Worm (Caenorhabditis elegans) whole organism, late embryonic: ENCODE measurements around the gene C47E12.10.

Source experiments
- K02D7.2 ChIP-seq: sonication (generic microtip); optimal IDR thresholded peaks from 2 replicates; lab custom pipeline; 2017; ENCODE audit warnings: mild to moderate bottlenecking, missing genetic modification characterization, missing compliant biosample characterization
- Y22D7AL.16 ChIP-seq: sonication (generic microtip); optimal IDR thresholded peaks from 2 replicates; lab custom pipeline; 2016; ENCODE audit warnings: missing genetic modification characterization, missing compliant biosample characterization
- ceh-14 ChIP-seq: sonication (generic microtip); optimal IDR thresholded peaks from 2 replicates; lab custom pipeline; 2016; ENCODE audit warnings: missing genotype, missing genetic modification characterization, missing compliant biosample characterization
- ceh-18 ChIP-seq: sonication (generic microtip); optimal IDR thresholded peaks from 2 replicates; lab custom pipeline; 2016; ENCODE audit warnings: missing genetic modification characterization, missing compliant biosample characterization
- ceh-19 ChIP-seq: fragments of 200-800 bp; sonication (Bioruptor generic); optimal IDR thresholded peaks from 2 replicates; lab custom pipeline; 2018; ENCODE audit warnings: mild to moderate bottlenecking, missing genetic modification characterization, missing compliant biosample characterization
- ceh-22 ChIP-seq: sonication (generic microtip); optimal IDR thresholded peaks from 2 replicates; lab custom pipeline; 2017; ENCODE audit warnings: missing biosample characterization, missing genetic modification characterization
- ceh-24 ChIP-seq: sonication (generic microtip); optimal IDR thresholded peaks from 2 replicates; lab custom pipeline; 2016; ENCODE audit warnings: mild to moderate bottlenecking, missing genetic modification characterization, missing compliant biosample characterization
- ceh-30 ChIP-seq: fragments of 150-350 bp; optimal IDR thresholded peaks from 2 replicates; lab custom pipeline; 2014; ENCODE audit warnings: missing biosample characterization, missing genetic modification characterization
- ceh-31 ChIP-seq: sonication (generic microtip); optimal IDR thresholded peaks from 2 replicates; lab custom pipeline; 2016; ENCODE audit warnings: missing genetic modification characterization, missing compliant biosample characterization
- ceh-34 ChIP-seq: sonication (generic microtip); optimal IDR thresholded peaks from 2 replicates; lab custom pipeline; 2016; ENCODE audit warnings: mild to moderate bottlenecking, missing genetic modification characterization, missing compliant biosample characterization
- ceh-48 ChIP-seq: sonication (generic microtip); optimal IDR thresholded peaks from 2 replicates; lab custom pipeline; 2016; ENCODE audit warnings: missing genetic modification characterization, inconsistent platforms, missing compliant biosample characterization
- dmd-4 ChIP-seq: sonication (generic microtip); optimal IDR thresholded peaks from 2 replicates; lab custom pipeline; 2016; ENCODE audit warnings: borderline replicate concordance, missing genetic modification characterization, missing compliant biosample characterization
- dve-1 ChIP-seq: sonication (generic microtip); optimal IDR thresholded peaks from 2 replicates; lab custom pipeline; 2017; ENCODE audit warnings: antibody characterized with exemption, mild to moderate bottlenecking, missing genetic modification characterization, missing compliant biosample characterization
- ets-4 ChIP-seq: sonication (generic microtip); optimal IDR thresholded peaks from 2 replicates; lab custom pipeline; 2016; ENCODE audit warnings: missing genetic modification characterization, missing compliant biosample characterization
- fkh-6 ChIP-seq: sonication (generic microtip); optimal IDR thresholded peaks from 2 replicates; lab custom pipeline; 2016; ENCODE audit warnings: missing genetic modification characterization, missing compliant biosample characterization
- gmeb-2 ChIP-seq: sonication (generic microtip); optimal IDR thresholded peaks from 2 replicates; lab custom pipeline; 2016; ENCODE audit warnings: missing genetic modification characterization, inconsistent platforms, missing compliant biosample characterization
- hlh-15 ChIP-seq: sonication (generic microtip); optimal IDR thresholded peaks from 2 replicates; lab custom pipeline; 2016; ENCODE audit warnings: missing genetic modification characterization, missing compliant biosample characterization
- hlh-30 ChIP-seq: sonication (generic microtip); optimal IDR thresholded peaks from 2 replicates; lab custom pipeline; 2017; ENCODE audit warnings: antibody characterized with exemption, missing genetic modification characterization, missing compliant biosample characterization; ENCODE audit not compliant: insufficient read depth
- hlh-8 ChIP-seq: sonication (generic microtip); optimal IDR thresholded peaks from 2 replicates; lab custom pipeline; 2016; ENCODE audit warnings: missing genotype, missing genetic modification characterization, missing compliant biosample characterization
- lin-11 ChIP-seq: fragments of 200-800 bp; sonication (Bioruptor generic); optimal IDR thresholded peaks from 2 replicates; lab custom pipeline; 2018; ENCODE audit warnings: mild to moderate bottlenecking, missing genetic modification characterization, missing compliant biosample characterization
- madf-2 ChIP-seq: sonication (generic microtip); optimal IDR thresholded peaks from 2 replicates; lab custom pipeline; 2017; ENCODE audit warnings: missing genetic modification characterization, missing compliant biosample characterization
- mec-3 ChIP-seq: sonication (generic microtip); optimal IDR thresholded peaks from 2 replicates; lab custom pipeline; 2016; ENCODE audit warnings: borderline replicate concordance, missing genetic modification characterization, missing compliant biosample characterization
- nhr-11 ChIP-seq: fragments of 150-350 bp; optimal IDR thresholded peaks from 2 replicates; lab custom pipeline; 2014; ENCODE audit warnings: missing biosample characterization, missing genetic modification characterization
- npax-4 ChIP-seq: sonication (generic microtip); optimal IDR thresholded peaks from 2 replicates; lab custom pipeline; 2016; ENCODE audit warnings: missing genetic modification characterization, missing compliant biosample characterization
- pag-3 ChIP-seq: sonication (generic microtip); optimal IDR thresholded peaks from 2 replicates; lab custom pipeline; 2016; ENCODE audit warnings: missing compliant biosample characterization, missing genetic modification characterization, borderline replicate concordance
- pha-4 ChIP-seq: fragments of 150-350 bp; optimal IDR thresholded peaks from 2 replicates; lab custom pipeline; 2018; ENCODE audit warnings: missing biosample characterization, missing genetic modification reagents, missing genetic modification characterization
- pqm-1 ChIP-seq: sonication (generic microtip); optimal IDR thresholded peaks from 2 replicates; lab custom pipeline; 2016; ENCODE audit warnings: missing genetic modification characterization, missing compliant biosample characterization
- ref-2 ChIP-seq: sonication (generic microtip); optimal IDR thresholded peaks from 2 replicates; lab custom pipeline; 2016; ENCODE audit warnings: missing genetic modification characterization, missing compliant biosample characterization
- rnt-1 ChIP-seq: sonication (generic microtip); optimal IDR thresholded peaks from 2 replicates; lab custom pipeline; 2016; ENCODE audit warnings: missing genetic modification characterization, missing compliant biosample characterization
- sox-4 ChIP-seq: sonication (generic microtip); optimal IDR thresholded peaks from 2 replicates; lab custom pipeline; 2017; ENCODE audit warnings: mild to moderate bottlenecking, missing genetic modification characterization, inconsistent platforms, missing compliant biosample characterization
- tbx-2 ChIP-seq: sonication (generic microtip); optimal IDR thresholded peaks from 2 replicates; lab custom pipeline; 2016; ENCODE audit warnings: missing genetic modification characterization, missing compliant biosample characterization
- ttx-3 ChIP-seq: sonication (generic microtip); optimal IDR thresholded peaks from 2 replicates; lab custom pipeline; 2016; ENCODE audit warnings: missing genetic modification reagents, missing genetic modification characterization, missing compliant biosample characterization
- unc-42 ChIP-seq: sonication (generic microtip); optimal IDR thresholded peaks from 2 replicates; lab custom pipeline; 2016; ENCODE audit warnings: missing genotype, missing genetic modification characterization, missing compliant biosample characterization
- unc-55 ChIP-seq: sonication (generic microtip); optimal IDR thresholded peaks from 2 replicates; lab custom pipeline; 2017; ENCODE audit warnings: missing biosample characterization, missing genetic modification reagents, missing genetic modification characterization
- zip-5 ChIP-seq: sonication (generic microtip); optimal IDR thresholded peaks from 2 replicates; lab custom pipeline; 2016; ENCODE audit warnings: missing genetic modification characterization, missing compliant biosample characterization

The C47E12.10 gene

DNA sequence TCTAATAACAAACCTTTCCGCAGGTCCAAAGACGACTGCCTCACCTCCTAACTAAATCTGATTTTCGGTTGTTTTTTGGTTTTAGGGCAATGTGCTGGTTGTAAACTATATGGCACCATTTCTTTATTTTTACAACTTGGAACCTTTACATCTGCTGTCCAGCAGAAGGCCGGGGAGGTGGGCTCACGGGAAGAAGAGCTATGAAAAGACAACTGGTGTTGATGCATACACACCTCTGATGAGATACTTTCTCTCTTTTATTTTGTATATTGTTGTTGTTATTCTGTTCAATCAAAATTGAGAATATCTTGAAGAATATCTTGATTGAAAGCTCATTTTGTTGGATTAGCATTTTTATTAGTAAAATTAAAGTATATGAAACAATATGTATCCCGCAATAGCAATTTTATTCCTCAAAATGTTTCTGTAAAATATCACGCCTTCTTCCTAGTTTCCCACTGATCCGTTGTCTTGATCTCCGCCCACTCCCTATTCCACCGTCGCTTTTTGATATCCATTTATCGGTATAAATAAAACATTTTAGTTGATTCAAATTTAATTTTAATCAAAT is 5.1 kb downstream of the C47E12.10 start, which contains the start of gene dhp-2:
TSS of gene dhp-2 (plus strand) at position 521 of the 571 bp plus-strand sequence.
- no peak for TF ChIP-seq Y22D7AL.16
- TF ChIP-seq hlh-15 (tag; lab: Kevin White, UChicago) = no peak
- no peak for TF ChIP-seq fkh-6 (tag; lab: Kevin White, UChicago)
- no peak for TF ChIP-seq dve-1 (tag; lab: Kevin White, UChicago)
- no peak for TF ChIP-seq unc-42 (tag; lab: Kevin White, UChicago)
- TF ChIP-seq zip-5 (tag; lab: Kevin White, UChicago) = no peak
- no peak for TF ChIP-seq hlh-30

- no peak for TF ChIP-seq mec-3 (tag; lab: Kevin White, UChicago)
- no peak for TF ChIP-seq hlh-8 (tag; lab: Kevin White, UChicago)
- no peak for TF ChIP-seq gmeb-2 (tag; lab: Kevin White, UChicago)
- no peak for TF ChIP-seq unc-55 (GFP tag; lab: Kevin White, UChicago)
- no peak for TF ChIP-seq unc-42 (tag; lab: Kevin White, UChicago)
- TF ChIP-seq pag-3 (tag; lab: Kevin White, UChicago) = no peak
- no peak for TF ChIP-seq nhr-11 (tag; lab: Kevin White, UChicago)
- TF ChIP-seq ceh-22 = no peak
Observed at ce11 chrIV:9982226-9982794, 9.7 kb downstream of the C47E12.10 start, which contains the start of gene rrp-1. Gene rrp-1, minus strand, starts transcription at chrIV:9982276.

ce11 chrIV:9982895-9983294 is 10.3 kb downstream of the C47E12.10 start, which contains the start of gene mam-2:
Gene mam-2, plus strand, starts transcription at chrIV:9983195.
- TF ChIP-seq ceh-19 (GFP tag; lab: Kevin White, UChicago) (no peak), hlh-15 (tag; lab: Kevin White, UChicago) (no peak), hlh-8 (tag; lab: Kevin White, UChicago) (no peak)

DNA sequence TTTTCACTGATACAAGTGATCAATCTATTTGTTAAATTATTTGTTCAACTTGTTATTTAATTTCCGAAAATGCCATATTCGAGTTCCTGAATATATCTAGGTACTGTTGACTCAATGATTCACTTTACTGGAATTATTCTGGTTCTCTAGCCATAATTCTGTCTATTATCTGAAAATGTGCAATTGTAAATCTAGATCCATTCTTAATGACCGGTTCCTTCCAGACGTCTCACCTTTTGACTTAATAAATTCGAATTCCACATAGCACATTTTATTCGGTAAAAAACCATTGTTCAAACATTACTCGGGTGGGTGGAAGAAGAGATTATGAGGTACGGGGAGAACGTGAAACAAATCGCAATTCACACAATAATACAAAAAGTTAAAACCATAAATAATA is 16.8 kb downstream of the C47E12.10 start:
- TF ChIP-seq ets-4 (tag; lab: Kevin White, UChicago) (no peak), tbx-2 (tag; lab: Kevin White, UChicago) (no peak), ceh-18 (no peak), ceh-19 (GFP tag; lab: Kevin White, UChicago) (no peak), ceh-30 (tag; lab: Kevin White, UChicago) (no peak), dmd-4 (tag; lab: Kevin White, UChicago) (no peak), ceh-34 (tag; lab: Kevin White, UChicago) (no peak), Y22D7AL.16 (no peak), rnt-1 (no peak), K02D7.2 (tag; lab: Kevin White, UChicago) (no peak), madf-2 (tag; lab: Kevin White, UChicago) (no peak), sox-4 (tag; lab: Kevin White, UChicago) (no peak), ttx-3 (no peak), fkh-6 (tag; lab: Kevin White, UChicago) (no peak), ceh-24 (tag; lab: Kevin White, UChicago) (no peak), ref-2 (no peak)

DNA sequence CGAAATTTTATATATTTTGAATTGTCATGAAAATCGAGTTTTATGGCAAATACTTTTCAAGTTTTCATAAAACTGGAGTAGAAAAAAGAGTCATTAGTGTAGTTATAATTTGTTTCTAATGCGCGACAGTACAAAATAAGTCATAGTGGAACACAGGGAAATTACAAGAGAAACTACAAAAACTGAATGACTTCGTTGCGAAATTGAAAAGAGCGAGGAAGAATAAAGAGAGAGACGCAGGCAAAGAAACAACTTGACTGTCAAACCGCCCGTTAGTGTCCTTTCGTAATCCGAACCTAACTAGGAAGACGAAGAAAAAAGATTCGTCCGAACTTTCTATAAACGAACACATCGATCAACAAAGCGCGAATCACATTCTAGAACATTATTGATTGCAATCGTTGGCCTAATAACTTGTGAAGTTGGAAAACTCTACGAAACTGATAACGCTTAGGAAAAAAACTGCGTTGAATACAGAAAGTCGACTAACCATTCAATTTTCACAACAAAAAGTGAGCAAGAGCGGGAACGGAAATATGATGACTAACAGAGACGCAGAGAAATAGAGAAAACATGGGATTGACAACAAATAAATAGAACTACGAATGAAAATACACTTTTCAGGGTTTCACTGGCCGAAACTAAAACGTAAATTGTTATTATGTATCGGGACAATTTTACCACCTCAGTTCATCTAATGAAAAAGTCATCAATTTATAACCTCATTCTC is 21.0 kb downstream of the C47E12.10 start:
- TF ChIP-seq ceh-48 (tag; lab: Kevin White, UChicago) (no peak), pha-4 (no peak), lin-11 (tag; lab: Kevin White, UChicago) (no peak), ref-2 (no peak), gmeb-2 (tag; lab: Kevin White, UChicago) (no peak), ceh-14 (tag; lab: Kevin White, UChicago) (no peak), pqm-1 (tag; lab: Kevin White, UChicago) (no peak), hlh-30 (no peak), hlh-15 (tag; lab: Kevin White, UChicago) (no peak), rnt-1 (no peak), npax-4 (tag; lab: Kevin White, UChicago) (no peak), Y22D7AL.16 (no peak), ceh-31 (tag; lab: Kevin White, UChicago) (no peak)
